Fruit fly (Drosophila melanogaster): ENCODE measurements around the gene CG15760.

dm6 chrX:13717982-13718402, 48.5 kb downstream of the CG15760 start, which contains the start of gene Nadsyn:
- TF ChIP-seq CG6808 (GFP tag; optimal IDR thresholded peaks at IDR 0.05) (no peak), CG11294 (GFP tag; IDR thresholded peaks at IDR 0.05) (no peak), CG31627 (GFP tag; optimal IDR thresholded peaks at IDR 0.05) (no peak), dsx (GFP tag; optimal IDR thresholded peaks at IDR 0.05; ENCODE audit: poor library complexity, severe bottlenecking) (no peak), fkh (GFP tag; optimal IDR thresholded peaks at IDR 0.05) (no peak), achi (GFP tag; optimal IDR thresholded peaks at IDR 0.05) (no peak), Hr4 (GFP tag; optimal IDR thresholded peaks at IDR 0.05) (no peak), CG3032 (tag; optimal IDR thresholded peaks at IDR 0.05) (no peak), Blimp-1 (GFP tag; optimal IDR thresholded peaks at IDR 0.05) (no peak), topi (GFP tag; optimal IDR thresholded peaks at IDR 0.05) (no peak)

Measured in whole organism, prepupa.